Worm (Caenorhabditis elegans) whole organism, young adult: ENCODE measurements around the gene F15B9.11.
"Not testable (repeated sequence)": the region's sequence is repeated elsewhere in the genome, so short reads cannot be mapped to it uniquely, and the experiment has no call there.

ENCODE experiments used
- B0019.2 ChIP-seq: fragments of 200-800 bp; sonication (Bioruptor generic); conservative IDR thresholded peaks from 2 replicates; pipeline ENCODE4 v1.3.6; 2022; ENCODE audit warnings: missing genetic modification reagents, missing genetic modification characterization, missing compliant biosample characterization
- B0261.1 ChIP-seq: sonication (generic microtip); optimal IDR thresholded peaks from 2 replicates; lab custom pipeline; 2016; ENCODE audit warnings: mild to moderate bottlenecking, missing genetic modification characterization, moderate library complexity, missing compliant biosample characterization
- B0336.3 ChIP-seq: fragments of 200-800 bp; sonication (Bioruptor generic); IDR thresholded peaks from 2 replicates; pipeline ENCODE4 v1.3.6; 2022; ENCODE audit warnings: missing genetic modification characterization, missing compliant biosample characterization
- C06A6.2 ChIP-seq: fragments of 200-800 bp; sonication (Bioruptor generic); conservative IDR thresholded peaks from 2 replicates; pipeline ENCODE4 v1.3.6; 2022; ENCODE audit warnings: missing genetic modification characterization, missing compliant biosample characterization
- D2030.7 ChIP-seq: fragments of 200-800 bp; sonication (Bioruptor generic); IDR thresholded peaks from 2 replicates; pipeline ENCODE4 v1.3.6; 2022; ENCODE audit warnings: missing genetic modification reagents, missing genetic modification characterization, missing compliant biosample characterization
- F33H1.4 ChIP-seq: fragments of 200-800 bp; sonication (Bioruptor generic); IDR thresholded peaks from 2 replicates; pipeline ENCODE4 v1.3.6; 2022; ENCODE audit warnings: missing genetic modification reagents, missing genetic modification characterization, missing compliant biosample characterization
- F37B4.10 ChIP-seq: fragments of 200-800 bp; sonication (Bioruptor generic); IDR thresholded peaks from 2 replicates; pipeline ENCODE4 v1.3.6; 2022; ENCODE audit warnings: missing genetic modification characterization, missing compliant biosample characterization
- F57C9.4 ChIP-seq: sonication (generic microtip); optimal IDR thresholded peaks from 2 replicates; lab custom pipeline; 2017; ENCODE audit warnings: mild to moderate bottlenecking, missing genetic modification characterization, missing compliant biosample characterization
- K11D2.4 ChIP-seq: fragments of 200-800 bp; sonication (Bioruptor generic); IDR thresholded peaks from 2 replicates; pipeline ENCODE4 v1.3.6; 2022; ENCODE audit warnings: missing genetic modification reagents, missing genetic modification characterization, missing compliant biosample characterization
- T26A5.8 ChIP-seq: sonication (generic microtip); optimal IDR thresholded peaks from 2 replicates; lab custom pipeline; 2016; ENCODE audit warnings: missing genetic modification characterization, missing compliant biosample characterization
- Y53G8AR.9 ChIP-seq: fragments of 200-800 bp; sonication (Bioruptor generic); conservative IDR thresholded peaks from 2 replicates; pipeline ENCODE4 v1.3.6; 2022; ENCODE audit warnings: missing genetic modification reagents, missing genetic modification characterization, missing compliant biosample characterization
- Y56A3A.18 ChIP-seq: fragments of 200-800 bp; sonication (Bioruptor generic); IDR thresholded peaks from 2 replicates; pipeline ENCODE4 v1.3.6; 2022; ENCODE audit warnings: missing genetic modification reagents, missing genetic modification characterization, missing compliant biosample characterization
- Y67H2A.10 ChIP-seq: fragments of 200-800 bp; sonication (Bioruptor generic); conservative IDR thresholded peaks from 2 replicates; pipeline ENCODE4 v1.3.6; 2022; ENCODE audit warnings: missing genetic modification reagents, missing genetic modification characterization, missing compliant biosample characterization
- Y79H2A.3 ChIP-seq: fragments of 200-800 bp; sonication (Bioruptor generic); conservative IDR thresholded peaks from 2 replicates; pipeline ENCODE4 v1.3.6; 2022; ENCODE audit warnings: missing genetic modification reagents, missing genetic modification characterization, missing compliant biosample characterization
- aptf-2 ChIP-seq: fragments of 200-800 bp; sonication (Bioruptor generic); conservative IDR thresholded peaks from 2 replicates; pipeline ENCODE4 v1.3.6; 2022; ENCODE audit warnings: missing genetic modification reagents, missing genetic modification characterization, missing compliant biosample characterization
- attf-3 ChIP-seq: fragments of 200-800 bp; sonication (Bioruptor generic); conservative IDR thresholded peaks from 2 replicates; pipeline ENCODE4 v1.3.6; 2022; ENCODE audit warnings: missing genetic modification reagents, missing genetic modification characterization, missing compliant biosample characterization
- attf-5 ChIP-seq: fragments of 200-800 bp; sonication (Bioruptor generic); optimal IDR thresholded peaks from 2 replicates; lab custom pipeline; 2018; ENCODE audit warnings: mild to moderate bottlenecking, missing genetic modification characterization, missing compliant biosample characterization
- attf-6 ChIP-seq: fragments of 200-800 bp; sonication (Bioruptor generic); IDR thresholded peaks from 2 replicates; pipeline ENCODE4 v1.3.6; 2022; ENCODE audit warnings: missing genetic modification reagents, missing genetic modification characterization, missing compliant biosample characterization
- bed-1 ChIP-seq: fragments of 200-800 bp; sonication (Bioruptor generic); IDR thresholded peaks from 2 replicates; pipeline ENCODE4 v1.3.6; 2022; ENCODE audit warnings: missing genetic modification reagents, missing genetic modification characterization, missing compliant biosample characterization
- cebp-1 ChIP-seq, 2 experiments: fragments of 200-800 bp in 1 of 2; sonication (Bioruptor generic) in 1 of 2; sonication (generic microtip) in 1 of 2; IDR thresholded peaks in 1 of 2; optimal IDR thresholded peaks in 1 of 2; 2 replicates each; pipeline versions ENCODE4 v1.3.6 to Lab custom; 2017 to 2022; ENCODE audit warnings: missing compliant biosample characterization in 2 of 2, missing genetic modification characterization in 2 of 2, mild to moderate bottlenecking in 1 of 2, missing genetic modification reagents in 1 of 2, moderate library complexity in 1 of 2
- ceh-100 ChIP-seq: fragments of 200-800 bp; sonication (Bioruptor generic); IDR thresholded peaks from 2 replicates; pipeline ENCODE4 v1.3.6; 2022; ENCODE audit warnings: missing genetic modification reagents, missing genetic modification characterization, missing compliant biosample characterization
- ceh-91 ChIP-seq: fragments of 200-800 bp; sonication (Bioruptor generic); IDR thresholded peaks from 2 replicates; pipeline ENCODE4 v1.3.6; 2022; ENCODE audit warnings: missing genetic modification reagents, missing genetic modification characterization, missing compliant biosample characterization
- dox-1 ChIP-seq: fragments of 200-800 bp; sonication (Bioruptor generic); IDR thresholded peaks from 2 replicates; pipeline ENCODE4 v1.3.6; 2022; ENCODE audit warnings: missing genetic modification reagents, missing genetic modification characterization, missing compliant biosample characterization
- dpl-1 ChIP-seq: fragments of 150-350 bp; optimal IDR thresholded peaks from 2 replicates; lab custom pipeline; 2014; ENCODE audit warnings: missing biosample characterization, missing genetic modification reagents, missing genetic modification characterization
- egl-18 ChIP-seq: fragments of 200-800 bp; sonication (Bioruptor generic); IDR thresholded peaks from 2 replicates; pipeline ENCODE4 v1.3.6; 2022; ENCODE audit warnings: missing genetic modification reagents, missing genetic modification characterization, missing compliant biosample characterization
- egl-44 ChIP-seq: fragments of 200-800 bp; sonication (Bioruptor generic); IDR thresholded peaks from 2 replicates; pipeline ENCODE4 v1.3.6; 2022; ENCODE audit warnings: missing genetic modification reagents, missing genetic modification characterization, missing compliant biosample characterization
- egrh-3 ChIP-seq: fragments of 200-800 bp; sonication (Bioruptor generic); IDR thresholded peaks from 2 replicates; pipeline ENCODE4 v1.3.6; 2022; ENCODE audit warnings: missing genetic modification reagents, missing genetic modification characterization, missing compliant biosample characterization
- lin-40 ChIP-seq: sonication (generic microtip); optimal IDR thresholded peaks from 2 replicates; lab custom pipeline; 2016; ENCODE audit warnings: missing genetic modification characterization, mild to moderate bottlenecking, missing compliant biosample characterization, missing genotype, missing genetic modification reagents
- lin-54 ChIP-seq: fragments of 200-800 bp; sonication (Bioruptor generic); optimal IDR thresholded peaks from 2 replicates; lab custom pipeline; 2018; ENCODE audit warnings: mild to moderate bottlenecking, missing genetic modification characterization, missing compliant biosample characterization
- lir-1 ChIP-seq: fragments of 200-800 bp; sonication (Bioruptor generic); conservative IDR thresholded peaks from 2 replicates; pipeline ENCODE4 v1.3.6; 2022; ENCODE audit warnings: missing genetic modification reagents, missing genetic modification characterization, missing compliant biosample characterization
- madf-10 ChIP-seq: sonication (generic microtip); optimal IDR thresholded peaks from 2 replicates; lab custom pipeline; 2016; ENCODE audit warnings: mild to moderate bottlenecking, missing genetic modification characterization, missing compliant biosample characterization
- madf-3 ChIP-seq: fragments of 200-800 bp; sonication (Bioruptor generic); IDR thresholded peaks from 2 replicates; pipeline ENCODE4 v1.3.6; 2022; ENCODE audit warnings: missing genetic modification reagents, missing genetic modification characterization, missing compliant biosample characterization
- madf-6 ChIP-seq: fragments of 200-800 bp; sonication (Bioruptor generic); IDR thresholded peaks from 2 replicates; pipeline ENCODE4 v1.3.6; 2022; ENCODE audit warnings: missing genetic modification reagents, missing genetic modification characterization, missing compliant biosample characterization
- madf-8 ChIP-seq: fragments of 200-800 bp; sonication (Bioruptor generic); conservative IDR thresholded peaks from 2 replicates; pipeline ENCODE4 v1.3.6; 2022; ENCODE audit warnings: missing genetic modification reagents, missing genetic modification characterization, missing compliant biosample characterization
- mcd-1 ChIP-seq: fragments of 200-800 bp; sonication (Bioruptor generic); IDR thresholded peaks from 2 replicates; pipeline ENCODE4 v1.3.6; 2022; ENCODE audit warnings: missing genetic modification reagents, missing genetic modification characterization, missing compliant biosample characterization
- nhr-120 ChIP-seq: fragments of 200-800 bp; sonication (Bioruptor generic); IDR thresholded peaks from 2 replicates; pipeline ENCODE4 v1.3.6; 2022; ENCODE audit warnings: missing genetic modification characterization, missing compliant biosample characterization
- nhr-80 ChIP-seq: sonication (generic microtip); optimal IDR thresholded peaks from 2 replicates; lab custom pipeline; 2016; ENCODE audit warnings: missing genetic modification characterization, missing compliant biosample characterization
- pbrm-1 ChIP-seq: fragments of 200-800 bp; sonication (Bioruptor generic); IDR thresholded peaks from 2 replicates; pipeline ENCODE4 v1.3.6; 2022; ENCODE audit warnings: missing genetic modification reagents, missing genetic modification characterization, missing compliant biosample characterization
- snpc-3.4 ChIP-seq: sonication (generic microtip); optimal IDR thresholded peaks from 2 replicates; lab custom pipeline; 2017; ENCODE audit warnings: missing genetic modification characterization, mild to moderate bottlenecking, missing compliant biosample characterization, antibody characterized with exemption, moderate library complexity, missing genotype, missing genetic modification reagents
- snpc-4 ChIP-seq, 5 experiments: fragments of 150-350 bp in 1 of 5; sonication (generic microtip) in 4 of 5; optimal IDR thresholded peaks; 2 replicates each; lab custom pipeline; 2014 to 2018; ENCODE audit warnings: missing genetic modification characterization in 5 of 5, missing biosample characterization in 3 of 5, antibody characterized with exemption in 2 of 5, mild to moderate bottlenecking in 2 of 5, missing compliant biosample characterization in 2 of 5, missing genotype in 2 of 5, moderate library complexity in 2 of 5, missing genetic modification reagents in 1 of 5
- tlf-1 ChIP-seq: fragments of 200-800 bp; sonication (Bioruptor generic); optimal IDR thresholded peaks from 2 replicates; lab custom pipeline; 2018; ENCODE audit warnings: mild to moderate bottlenecking, missing genetic modification characterization, missing compliant biosample characterization
- xnd-1 ChIP-seq: sonication (generic microtip); optimal IDR thresholded peaks from 2 replicates; lab custom pipeline; 2016; ENCODE audit warnings: missing genotype, missing genetic modification reagents, missing genetic modification characterization, missing compliant biosample characterization
- ztf-26 ChIP-seq: sonication (generic microtip); optimal IDR thresholded peaks from 2 replicates; lab custom pipeline; 2017; ENCODE audit warnings: missing genetic modification characterization, missing compliant biosample characterization
- ztf-28 ChIP-seq: fragments of 200-800 bp; sonication (Bioruptor generic); IDR thresholded peaks from 2 replicates; pipeline ENCODE4 v1.3.6; 2022; ENCODE audit warnings: missing genetic modification reagents, missing genetic modification characterization, missing compliant biosample characterization
- ztf-3 ChIP-seq: fragments of 200-800 bp; sonication (Bioruptor generic); optimal IDR thresholded peaks from 2 replicates; lab custom pipeline; 2018; ENCODE audit warnings: mild to moderate bottlenecking, missing genetic modification characterization, missing compliant biosample characterization
- ztf-6 ChIP-seq: fragments of 200-800 bp; sonication (Bioruptor generic); IDR thresholded peaks from 2 replicates; pipeline ENCODE4 v1.3.6; 2022; ENCODE audit warnings: missing genetic modification reagents, missing genetic modification characterization, missing compliant biosample characterization

The F15B9.11 gene

ce11 chrV:12968555-12968954, 24.1 kb downstream of the F15B9.11 start, which contains the start of gene lin-46:
lin-46 (plus strand) TSS chrV:12968855.
- TF ChIP-seq Y56A3A.18 (GFP tag; lab: Robert Waterston, UW) (no peak), B0336.3 (no peak), xnd-1 (tag; lab: Kevin White, UChicago) (no peak), D2030.7 (GFP tag; lab: Robert Waterston, UW) (no peak), tlf-1 (GFP tag; lab: Kevin White, UChicago) (no peak), nhr-120 (GFP tag; lab: Robert Waterston, UW) (no peak), bed-1 (GFP tag; lab: Robert Waterston, UW) (no peak), mcd-1 (GFP tag; lab: Robert Waterston, UW) (no peak), egl-18 (GFP tag; lab: Robert Waterston, UW) (no peak), egrh-3 (no peak), attf-6 (GFP tag; lab: Robert Waterston, UW) (no peak), snpc-3.4 (tag; lab: Kevin White, UChicago) (no peak), pbrm-1 (GFP tag; lab: Robert Waterston, UW) (no peak), aptf-2 (GFP tag; lab: Robert Waterston, UW) (no peak), Y79H2A.3 (no peak), F57C9.4 (tag; lab: Kevin White, UChicago) (no peak), T26A5.8 (no peak)

ce11 chrV:12967925-12968327, 24.8 kb downstream of the F15B9.11 start, which contains the start of gene R186.8:
R186.8 (minus strand) TSS chrV:12967982.
- TF ChIP-seq attf-5 = peak; percentile 92
- peak; percentile 8 for TF ChIP-seq B0261.1
- peak; percentile 78; the same call in 1 of the 2 replicates for TF ChIP-seq madf-3 (GFP tag; lab: Robert Waterston, UW)
- TF ChIP-seq ztf-26 (tag; lab: Kevin White, UChicago) = peak; percentile 71
- 0 out of 2 replicates have a peak, but pooled peaks have one; percentile 49 for TF ChIP-seq egl-44 (GFP tag; lab: Robert Waterston, UW)
- TF ChIP-seq dox-1 (GFP tag; lab: Robert Waterston, UW) = peak; percentile 97
- peak; percentile 29; the same call in 1 of the 2 replicates for TF ChIP-seq attf-6 (GFP tag; lab: Robert Waterston, UW)
- not testable (repeated sequence) for TF ChIP-seq snpc-4 (GFP tag; optimal IDR thresholded peaks at IDR 0.05; lab: Kevin White, UChicago)
- peak in 2 of 4 experiments; percentile 58 to 64 for TF ChIP-seq snpc-4 (tag; optimal IDR thresholded peaks at IDR 0.05; lab: Kevin White, UChicago)
- TF ChIP-seq K11D2.4 (GFP tag; lab: Robert Waterston, UW) = peak; percentile 91
- TF ChIP-seq ceh-91 (GFP tag; lab: Robert Waterston, UW) = peak; percentile 89
- TF ChIP-seq B0336.3 = peak; percentile 76; the same call in 1 of the 2 replicates
- TF ChIP-seq madf-10 = peak; percentile 15
- TF ChIP-seq attf-3 (GFP tag; lab: Robert Waterston, UW) = peak; percentile 88
- TF ChIP-seq madf-6 (GFP tag; lab: Robert Waterston, UW) = peak; percentile 68
- TF ChIP-seq lin-54 = peak; percentile 66
- TF ChIP-seq lin-40 (tag; lab: Kevin White, UChicago) = peak; percentile 83
- TF ChIP-seq lir-1 = 0 out of 2 replicates have a peak, but pooled peaks have one; percentile 32
- peak; percentile 72 for TF ChIP-seq ceh-100
- peak; percentile 68 for TF ChIP-seq nhr-80 (tag; lab: Kevin White, UChicago)
- peak; percentile 57; the same call in 1 of the 2 replicates for TF ChIP-seq cebp-1 (GFP tag; IDR thresholded peaks at IDR 0.05; lab: Robert Waterston, UW)
- TF ChIP-seq cebp-1 (tag; optimal IDR thresholded peaks at IDR 0.05; lab: Kevin White, UChicago) = peak; percentile 58
- 0 out of 2 replicates have a peak, but pooled peaks have one; percentile 70 for TF ChIP-seq F37B4.10 (GFP tag; lab: Robert Waterston, UW)
- peak; percentile 28; the same call in 1 of the 2 replicates for TF ChIP-seq madf-8
- TF ChIP-seq dpl-1 = peak; percentile 19
- peak; percentile 63; the same call in 1 of the 2 replicates for TF ChIP-seq B0019.2
- peak; percentile 68; the same call in 1 of the 2 replicates for TF ChIP-seq Y67H2A.10 (GFP tag; lab: Robert Waterston, UW)
- TF ChIP-seq F33H1.4 (GFP tag; lab: Robert Waterston, UW) = peak; percentile 70
- 0 out of 2 replicates have a peak, but pooled peaks have one; percentile 7 for TF ChIP-seq ztf-6
- TF ChIP-seq C06A6.2 = peak; percentile 40; the same call in 1 of the 2 replicates
- TF ChIP-seq ztf-28 = 0 out of 2 replicates have a peak, but pooled peaks have one; percentile 18
- peak; percentile 23 for TF ChIP-seq ztf-3 (GFP tag; lab: Kevin White, UChicago)
- peak; percentile 70 for TF ChIP-seq Y53G8AR.9
